Worm (Caenorhabditis elegans) whole organism, mixed stage, embryonic: ENCODE results near the gene C14A6.5.

ENCODE experiments used
- mep-1 ChIP-seq: fragments of 150-350 bp; optimal IDR thresholded peaks from 2 replicates; lab custom pipeline; 2017; ENCODE audit warnings: missing biosample characterization, missing genetic modification reagents, missing genetic modification characterization, inconsistent platforms
- sptf-1 ChIP-seq: sonication (generic microtip); optimal IDR thresholded peaks from 2 replicates; lab custom pipeline; 2017; ENCODE audit warnings: mild to moderate bottlenecking, missing genetic modification characterization, moderate library complexity, missing compliant biosample characterization
- unc-62 ChIP-seq: fragments of 150-350 bp; optimal IDR thresholded peaks from 2 replicates; lab custom pipeline; 2014; ENCODE audit warnings: missing biosample characterization, missing genetic modification reagents, missing genetic modification characterization
- ztf-11 ChIP-seq: fragments of 150-350 bp; optimal IDR thresholded peaks from 2 replicates; lab custom pipeline; 2014; ENCODE audit warnings: missing biosample characterization, missing genetic modification characterization

DNA sequence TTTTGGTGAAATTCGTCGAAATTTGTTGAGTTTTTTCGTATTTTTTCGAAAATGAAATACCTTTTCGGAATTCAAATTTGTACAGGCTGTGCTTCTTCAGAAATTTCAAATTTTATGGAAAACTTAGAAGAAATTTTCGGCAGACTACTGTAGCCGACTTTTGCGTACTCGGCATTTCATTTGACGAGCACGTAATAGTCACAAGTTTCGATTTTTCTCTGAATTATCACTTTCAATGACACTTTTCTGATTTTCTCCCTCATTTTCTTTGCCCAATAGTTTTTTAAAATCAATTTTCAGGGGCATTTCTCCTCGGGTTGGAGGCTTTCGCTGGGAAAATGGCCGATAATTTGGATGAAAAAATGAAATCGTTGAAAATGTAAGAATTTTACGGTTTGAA, 41.0 kb downstream of the C14A6.5 start, which contains the start of gene fbxa-107:
- TF ChIP-seq mep-1 (no peak), unc-62 (GFP tag; lab: Kevin White, UChicago) (no peak), ztf-11 (tag; lab: Kevin White, UChicago) (no peak), sptf-1 (tag; lab: Kevin White, UChicago) (no peak)
